Fruit fly (Drosophila melanogaster) whole organism, pupa: Measurements from ENCODE around the gene CG12104.

Experiments used
- CG14655 ChIP-seq: fragments of 200-800 bp; sonication (Bioruptor generic); optimal IDR thresholded peaks from 3 replicates; lab custom pipeline; 2017; ENCODE audit warnings: mild to moderate bottlenecking, missing biosample characterization, missing genetic modification reagents, missing genetic modification characterization
- gl ChIP-seq: fragments of 200-800 bp; sonication (Bioruptor generic); optimal IDR thresholded peaks from 2 replicates; lab custom pipeline; 2018; ENCODE audit warnings: missing biosample characterization, mild to moderate bottlenecking, missing genetic modification characterization

DNA sequence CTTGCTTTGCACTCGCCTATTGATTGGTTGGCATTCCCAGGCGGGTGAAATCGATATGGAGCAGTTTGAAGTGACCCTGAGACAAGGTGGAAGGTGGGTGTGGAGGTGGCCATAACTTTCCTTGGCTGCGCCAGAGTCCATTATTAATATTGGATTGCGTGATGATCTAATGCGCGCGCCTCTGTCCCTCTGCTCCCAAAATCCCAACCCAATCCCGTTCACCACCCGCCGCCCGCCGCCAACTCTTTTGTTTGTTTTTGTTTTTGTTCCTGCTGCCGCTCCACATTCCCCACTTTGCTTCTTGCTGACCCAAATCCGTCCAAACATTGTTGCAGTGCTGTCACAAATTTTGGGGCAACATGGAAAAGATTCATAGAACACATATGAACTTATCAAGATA lies 31.4 kb downstream of the CG12104 start:
- no peak for TF ChIP-seq gl (tag; lab: Kevin White, UChicago)
- no peak for TF ChIP-seq CG14655 (GFP tag; lab: Kevin White, UChicago)
